Fruit fly (Drosophila melanogaster) whole organism, embryonic: ENCODE data around the gene tbrd-1.

ENCODE experiments used
- Antp ChIP-seq: fragments of 200-800 bp; sonication (Bioruptor generic); optimal IDR thresholded peaks from 3 replicates; lab custom pipeline; 2016; ENCODE audit warnings: missing biosample characterization, missing genetic modification characterization
- CG11093 ChIP-seq: fragments of 200-800 bp; sonication (Bioruptor generic); IDR thresholded peaks from 3 replicates; pipeline ENCODE4 v1.3.6; 2022; ENCODE audit warnings: missing biosample characterization, missing genetic modification characterization
- CG12391 ChIP-seq: fragments of 200-800 bp; sonication (Bioruptor generic); optimal IDR thresholded peaks from 3 replicates; lab custom pipeline; 2018; ENCODE audit warnings: missing biosample characterization, mild to moderate bottlenecking, missing genetic modification characterization, moderate library complexity
- CG12769 ChIP-seq: fragments of 200-800 bp; sonication (Bioruptor generic); optimal IDR thresholded peaks from 2 replicates; lab custom pipeline; 2019; ENCODE audit warnings: missing biosample characterization, mild to moderate bottlenecking, missing genetic modification characterization, moderate library complexity
- CG13287 ChIP-seq: fragments of 200-800 bp; sonication (Bioruptor generic); IDR thresholded peaks from 2 replicates; pipeline ENCODE4 v1.3.6; 2022; ENCODE audit warnings: missing biosample characterization, missing genetic modification characterization; ENCODE audit not compliant: partially characterized antibody
- CG1529 ChIP-seq: fragments of 200-800 bp; sonication (Bioruptor generic); optimal IDR thresholded peaks from 3 replicates; lab custom pipeline; 2018; ENCODE audit warnings: missing biosample characterization, missing genetic modification characterization
- CG16779 ChIP-seq: fragments of 200-800 bp; sonication (Bioruptor generic); IDR thresholded peaks from 2 replicates; pipeline ENCODE4 v1.3.6; 2022; ENCODE audit warnings: missing biosample characterization, missing genetic modification characterization
- CG16813 ChIP-seq: fragments of 200-800 bp; sonication (Bioruptor generic); IDR thresholded peaks from 3 replicates; pipeline ENCODE4 v1.3.6; 2022; ENCODE audit warnings: missing biosample characterization, missing genetic modification characterization; ENCODE audit not compliant: partially characterized antibody
- CG18476 ChIP-seq: fragments of 200-800 bp; sonication (Bioruptor generic); optimal IDR thresholded peaks from 2 replicates; lab custom pipeline; 2016; ENCODE audit warnings: missing biosample characterization, mild to moderate bottlenecking, missing genetic modification characterization
- CG18619 ChIP-seq: fragments of 200-800 bp; sonication (Bioruptor generic); optimal IDR thresholded peaks from 3 replicates; lab custom pipeline; 2017; ENCODE audit warnings: missing biosample characterization, mild to moderate bottlenecking, missing genetic modification characterization
- CG2202 ChIP-seq: fragments of 200-800 bp; sonication (Bioruptor generic); optimal IDR thresholded peaks from 2 replicates; lab custom pipeline; 2018; ENCODE audit warnings: missing biosample characterization, mild to moderate bottlenecking, missing genetic modification characterization
- CG2712 ChIP-seq: fragments of 200-800 bp; optimal IDR thresholded peaks from 3 replicates; lab custom pipeline; 2019; ENCODE audit warnings: missing biosample characterization, mild to moderate bottlenecking, missing genetic modification characterization, moderate library complexity
- CG30403 ChIP-seq: fragments of 200-800 bp; sonication (Bioruptor generic); optimal IDR thresholded peaks from 3 replicates; lab custom pipeline; 2016; ENCODE audit warnings: missing biosample characterization, missing genetic modification characterization
- CG7556 ChIP-seq: fragments of 200-800 bp; sonication (Bioruptor generic); optimal IDR thresholded peaks from 2 replicates; lab custom pipeline; 2017; ENCODE audit warnings: missing biosample characterization, mild to moderate bottlenecking, missing genetic modification characterization
- CG8478 ChIP-seq: fragments of >200 bp; optimal IDR thresholded peaks from 2 replicates; lab custom pipeline; 2018
- CG9727 ChIP-seq: fragments of 200-800 bp; sonication (Bioruptor generic); optimal IDR thresholded peaks from 3 replicates; lab custom pipeline; 2017; ENCODE audit warnings: missing biosample characterization, mild to moderate bottlenecking, missing genetic modification characterization
- CHES-1-like ChIP-seq: fragments of 200-800 bp; sonication (Bioruptor generic); optimal IDR thresholded peaks from 2 replicates; lab custom pipeline; 2016; ENCODE audit warnings: missing biosample characterization, missing genetic modification characterization
- Camta ChIP-seq: fragments of 200-800 bp; sonication (Bioruptor generic); optimal IDR thresholded peaks from 2 replicates; lab custom pipeline; 2016; ENCODE audit warnings: missing biosample characterization, missing genetic modification characterization
- Dad ChIP-seq: fragments of 200-800 bp; sonication (Bioruptor generic); optimal IDR thresholded peaks from 3 replicates; lab custom pipeline; 2016; ENCODE audit warnings: missing biosample characterization, missing genetic modification characterization
- Deaf1 ChIP-seq: fragments of 200-800 bp; optimal IDR thresholded peaks from 3 replicates; lab custom pipeline; 2019; ENCODE audit warnings: missing biosample characterization, mild to moderate bottlenecking, missing genetic modification characterization, moderate library complexity
- Dref ChIP-seq: fragments of 200-800 bp; sonication (Bioruptor generic); IDR thresholded peaks from 2 replicates; pipeline ENCODE4 v1.3.6; 2022; ENCODE audit warnings: missing biosample characterization, missing genetic modification characterization
- HLH4C ChIP-seq: fragments of 200-800 bp; sonication (Bioruptor generic); IDR thresholded peaks from 3 replicates; pipeline ENCODE4 v1.3.6; 2022; ENCODE audit warnings: missing biosample characterization, missing genetic modification characterization; ENCODE audit not compliant: partially characterized antibody
- Lhr ChIP-seq: fragments of 200-800 bp; sonication (Bioruptor generic); optimal IDR thresholded peaks from 3 replicates; lab custom pipeline; 2017; ENCODE audit warnings: mild to moderate bottlenecking, missing biosample characterization, missing genetic modification reagents, missing genetic modification characterization
- Lpt ChIP-seq: fragments of >200 bp; optimal IDR thresholded peaks from 2 replicates; lab custom pipeline; 2018; ENCODE audit warnings: missing biosample characterization, missing genetic modification characterization
- Med ChIP-seq: fragments of 200-800 bp; sonication (Bioruptor generic); peaks from one replicate; lab custom pipeline; 2016; ENCODE audit warnings: missing biosample characterization, missing genetic modification characterization, mild to moderate bottlenecking, inconsistent platforms, moderate library complexity
- Mes4 ChIP-seq: fragments of 200-800 bp; sonication (Bioruptor generic); optimal IDR thresholded peaks from 2 replicates; lab custom pipeline; 2016; ENCODE audit warnings: missing biosample characterization, missing genetic modification characterization
- Myb ChIP-seq: fragments of 200-800 bp; sonication (Bioruptor generic); optimal IDR thresholded peaks from 2 replicates; lab custom pipeline; 2016; ENCODE audit warnings: missing biosample characterization, missing genetic modification characterization
- Xbp1 ChIP-seq: fragments of 200-800 bp; sonication (Bioruptor generic); optimal IDR thresholded peaks from 3 replicates; lab custom pipeline; 2016; ENCODE audit warnings: missing biosample characterization, mild to moderate bottlenecking, missing genetic modification characterization
- YL-1 ChIP-seq: fragments of 200-800 bp; sonication (Bioruptor generic); optimal IDR thresholded peaks from 3 replicates; lab custom pipeline; 2017; ENCODE audit warnings: missing biosample characterization, mild to moderate bottlenecking, missing genetic modification characterization
- bab2 ChIP-seq: fragments of 200-800 bp; sonication (Bioruptor generic); optimal IDR thresholded peaks from 2 replicates; lab custom pipeline; 2016; ENCODE audit warnings: missing biosample characterization, missing genetic modification characterization
- bsh ChIP-seq, 2 experiments: fragments of 200-800 bp; sonication (Bioruptor generic); optimal IDR thresholded peaks; 2 replicates each; lab custom pipeline; 2017 to 2018; ENCODE audit warnings: mild to moderate bottlenecking in 2 of 2, missing biosample characterization in 2 of 2, missing genetic modification characterization in 2 of 2, moderate library complexity in 1 of 2
- dmrt11E ChIP-seq: fragments of 200-800 bp; sonication (Bioruptor generic); optimal IDR thresholded peaks from 3 replicates; lab custom pipeline; 2018; ENCODE audit warnings: missing biosample characterization, mild to moderate bottlenecking, missing genetic modification characterization, moderate library complexity
- ems ChIP-seq: fragments of 200-800 bp; sonication (Bioruptor generic); optimal IDR thresholded peaks from 3 replicates; lab custom pipeline; 2016; ENCODE audit warnings: missing biosample characterization, missing genetic modification characterization
- gro ChIP-seq: fragments of 200-800 bp; sonication (Bioruptor generic); optimal IDR thresholded peaks from 2 replicates; lab custom pipeline; 2016; ENCODE audit warnings: missing biosample characterization, missing genetic modification characterization
- hbn ChIP-seq: fragments of 200-800 bp; sonication (Bioruptor generic); IDR thresholded peaks from 2 replicates; pipeline ENCODE4 v1.3.6; 2022; ENCODE audit warnings: missing biosample characterization, missing genetic modification characterization; ENCODE audit not compliant: partially characterized antibody
- knrl ChIP-seq: fragments of 200-800 bp; sonication (Bioruptor generic); IDR thresholded peaks from 3 replicates; pipeline ENCODE4 v1.3.6; 2022; ENCODE audit warnings: missing biosample characterization, missing genetic modification characterization; ENCODE audit not compliant: partially characterized antibody
- oc ChIP-seq: fragments of 200-800 bp; sonication (Bioruptor generic); optimal IDR thresholded peaks from 2 replicates; lab custom pipeline; 2018; ENCODE audit warnings: missing biosample characterization, mild to moderate bottlenecking, missing genetic modification characterization, moderate library complexity
- pb ChIP-seq: fragments of 200-800 bp; sonication (Bioruptor generic); optimal IDR thresholded peaks from 3 replicates; lab custom pipeline; 2016; ENCODE audit warnings: missing biosample characterization, missing genetic modification characterization
- prd ChIP-seq, 3 experiments: fragments of >200 bp in 2 of 3; fragments of 200-800 bp in 1 of 3; sonication (Bioruptor generic) in 1 of 3; optimal IDR thresholded peaks in 2 of 3; IDR thresholded peaks in 1 of 3; 2 replicates in 2 of 3; 3 replicates in 1 of 3; pipeline versions ENCODE4 v1.3.6 to Lab custom; 2017 to 2022; ENCODE audit warnings: missing biosample characterization in 1 of 3, missing genetic modification characterization in 1 of 3
- pzg ChIP-seq: fragments of 200-800 bp; sonication (Bioruptor generic); optimal IDR thresholded peaks from 3 replicates; lab custom pipeline; 2018; ENCODE audit warnings: missing biosample characterization, mild to moderate bottlenecking, missing genetic modification characterization, moderate library complexity
- rib ChIP-seq: fragments of 200-800 bp; sonication (Bioruptor generic); IDR thresholded peaks from 2 replicates; pipeline ENCODE4 v1.3.6; 2022; ENCODE audit warnings: missing biosample characterization, missing genetic modification characterization
- scrt ChIP-seq: fragments of 200-800 bp; sonication (Bioruptor generic); optimal IDR thresholded peaks from 2 replicates; lab custom pipeline; 2018; ENCODE audit warnings: missing biosample characterization, mild to moderate bottlenecking, missing genetic modification characterization, moderate library complexity
- sd ChIP-seq: fragments of 200-800 bp; sonication (Bioruptor generic); optimal IDR thresholded peaks from 3 replicates; lab custom pipeline; 2018; ENCODE audit warnings: missing biosample characterization, mild to moderate bottlenecking, missing genetic modification characterization, moderate library complexity
- sens ChIP-seq: fragments of 200-800 bp; sonication (Bioruptor generic); peaks from one replicate; lab custom pipeline; 2016; ENCODE audit warnings: missing biosample characterization, missing genetic modification characterization
- slp2 ChIP-seq: fragments of 200-800 bp; sonication (Bioruptor generic); optimal IDR thresholded peaks from 2 replicates; lab custom pipeline; 2016; ENCODE audit warnings: missing biosample characterization, missing genetic modification characterization
- sqz ChIP-seq: fragments of 200-800 bp; sonication (Bioruptor generic); optimal IDR thresholded peaks from 3 replicates; lab custom pipeline; 2018; ENCODE audit warnings: missing biosample characterization, mild to moderate bottlenecking, missing genetic modification characterization
- unc-4 ChIP-seq: fragments of 200-800 bp; sonication (Bioruptor generic); IDR thresholded peaks from 2 replicates; pipeline ENCODE4 v1.3.6; 2022; ENCODE audit warnings: missing biosample characterization, missing genetic modification characterization; ENCODE audit not compliant: partially characterized antibody

Gene tbrd-1

DNA sequence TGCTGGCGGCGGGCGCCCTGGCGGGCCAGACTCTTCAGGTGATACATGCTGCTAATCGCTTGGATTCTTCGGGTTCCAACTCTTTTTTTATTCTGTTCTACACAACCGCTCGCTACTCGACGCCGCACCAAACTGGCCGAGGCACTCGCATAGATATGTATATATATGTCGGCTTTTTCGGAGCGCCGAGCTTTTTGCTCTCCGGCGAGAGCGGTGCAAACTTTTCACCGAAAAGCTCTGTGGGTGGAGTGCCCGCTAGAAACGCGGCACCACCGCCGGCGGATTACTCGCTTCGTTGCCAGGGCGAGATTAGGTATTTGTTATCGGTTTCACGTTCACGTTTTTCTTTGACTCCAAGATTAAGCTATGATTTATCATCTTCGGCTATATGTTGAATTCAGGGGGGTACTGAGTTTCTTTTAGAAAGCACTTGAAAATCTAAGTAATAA is 49.6 kb upstream of the tbrd-1 start, which contains the start of gene Gdh (continued):
- TF ChIP-seq pzg (GFP tag; lab: Kevin White, UChicago) (peak; percentile 17), CG2202 (tag; lab: Kevin White, UChicago) (no peak), CG2712 (tag; lab: Kevin White, UChicago) (peak; percentile 27), Mes4 (no peak), CG16779 (GFP tag; lab: Robert Waterston, UW) (peak; percentile 35; the same call in 1 of the 2 replicates), Lhr (GFP tag; lab: Kevin White, UChicago) (no peak), sens (GFP tag; lab: Kevin White, UChicago) (peak; percentile 77), CG16813 (GFP tag; lab: Robert Waterston, UW) (no peak), CG9727 (GFP tag; lab: Kevin White, UChicago) (peak; percentile 23), gro (GFP tag; lab: Kevin White, UChicago) (peak; percentile 35), Dref (peak; percentile 50; the same call in 1 of the 2 replicates), ems (peak; percentile 28), hbn (peak; percentile 25; the same call in 1 of the 2 replicates), unc-4 (GFP tag; lab: Robert Waterston, UW) (peak; percentile 59), Deaf1 (peak; percentile 88), CG30403 (no peak), CG12769 (tag; lab: Kevin White, UChicago) (peak; percentile 35), scrt (GFP tag; lab: Kevin White, UChicago) (peak; percentile 65), knrl (GFP tag; lab: Robert Waterston, UW) (0 out of 3 replicates have a peak, but pooled peaks have one; percentile 33), YL-1 (GFP tag; lab: Kevin White, UChicago) (peak; percentile 30), oc (tag; lab: Kevin White, UChicago) (peak; percentile 56), HLH4C (GFP tag; lab: Robert Waterston, UW) (peak; percentile 51; the same call in 1 of the 3 replicates)

- TF ChIP-seq prd (optimal IDR thresholded peaks at IDR 0.05; lab: Kevin White, UChicago) (no peak), prd (GFP tag; IDR thresholded peaks at IDR 0.05; lab: Robert Waterston, UW) (0 out of 3 replicates have a peak, but pooled peaks have one; percentile 13), CHES-1-like (GFP tag; lab: Kevin White, UChicago) (peak; percentile 10), sqz (GFP tag; lab: Kevin White, UChicago) (no peak), CG8478 (peak; percentile 13), CG12391 (tag; lab: Kevin White, UChicago) (no peak), gro (GFP tag; lab: Kevin White, UChicago) (no peak), CG11093 (0 out of 3 replicates have a peak, but pooled peaks have one; percentile 23), rib (GFP tag; lab: Robert Waterston, UW) (no peak), CG18619 (GFP tag; lab: Kevin White, UChicago) (no peak), dmrt11E (tag; lab: Kevin White, UChicago) (no peak), pb (peak; percentile 61), Camta (GFP tag; lab: Kevin White, UChicago) (peak; percentile 26), sd (no peak), Antp (GFP tag; lab: Kevin White, UChicago) (peak; percentile 27)
- TF ChIP-seq, all 482 proteins: peak for 7
Observed at dm6 chr3R:23942550-23942949, 49.2 kb upstream of the tbrd-1 start.

DNA sequence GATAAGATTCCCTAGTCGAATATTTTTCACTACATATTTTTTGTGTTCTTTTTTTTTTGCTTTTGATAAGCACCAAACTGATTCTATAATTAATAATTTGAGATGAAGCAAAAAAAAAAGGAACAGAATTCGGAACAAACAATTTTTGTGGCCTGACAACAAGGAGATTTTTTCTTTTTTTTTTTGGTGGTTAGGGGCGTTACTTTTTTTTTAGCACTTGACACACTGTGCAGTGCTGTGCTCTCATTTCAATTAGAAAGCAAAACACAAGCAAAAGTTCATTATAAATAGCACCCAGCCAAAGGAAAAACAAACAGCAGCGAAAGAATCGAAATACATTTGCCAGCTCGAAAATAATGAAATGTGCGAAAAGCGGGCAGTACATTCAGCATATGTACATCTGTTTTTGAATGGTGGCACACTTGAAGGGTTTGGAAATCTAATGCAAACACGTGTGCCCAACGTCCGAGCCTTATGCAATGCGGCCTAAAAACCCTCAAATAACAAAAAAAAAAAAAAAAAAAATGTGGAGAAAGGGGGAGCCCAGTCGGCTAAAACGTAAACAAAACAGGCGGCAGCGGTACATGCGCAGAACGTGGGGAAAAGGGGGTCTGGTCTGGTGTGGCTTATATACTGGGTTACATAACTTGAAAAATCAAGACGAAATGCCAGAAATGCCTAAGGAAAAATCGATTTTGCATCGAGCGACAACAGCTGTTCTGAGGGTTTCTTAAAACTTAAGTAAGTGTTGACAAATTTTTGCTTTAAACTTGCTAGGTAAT is 48.5 kb upstream of the tbrd-1 start:
- TF ChIP-seq Myb (GFP tag; lab: Kevin White, UChicago), result peak; percentile 23
- peak; percentile 23 for TF ChIP-seq CG7556
- no peak for TF ChIP-seq Lpt
- peak in 1 of 2 experiments; percentile 5 for TF ChIP-seq bsh (GFP tag; optimal IDR thresholded peaks at IDR 0.05; lab: Kevin White, UChicago)
- 0 out of 2 replicates have a peak, but pooled peaks have one; percentile 7 for TF ChIP-seq CG13287 (GFP tag; lab: Robert Waterston, UW)
- peak; percentile 4 for TF ChIP-seq bab2 (GFP tag; lab: Kevin White, UChicago)
- peak; percentile 5 for TF ChIP-seq slp2 (GFP tag; lab: Kevin White, UChicago)
- peak; percentile 3 for TF ChIP-seq CG18476 (GFP tag; lab: Kevin White, UChicago)
- TF ChIP-seq CG1529 (GFP tag; lab: Kevin White, UChicago), result no peak
- peak; percentile 85 for TF ChIP-seq Med
- peak; percentile 43 for TF ChIP-seq Xbp1 (GFP tag; lab: Kevin White, UChicago)
- no peak for TF ChIP-seq Dad
- peak; percentile 92 for TF ChIP-seq sens (GFP tag; lab: Kevin White, UChicago)
